Fruit fly (Drosophila melanogaster): ENCODE results near the gene Polr2D.

Gene Polr2D

DNA sequence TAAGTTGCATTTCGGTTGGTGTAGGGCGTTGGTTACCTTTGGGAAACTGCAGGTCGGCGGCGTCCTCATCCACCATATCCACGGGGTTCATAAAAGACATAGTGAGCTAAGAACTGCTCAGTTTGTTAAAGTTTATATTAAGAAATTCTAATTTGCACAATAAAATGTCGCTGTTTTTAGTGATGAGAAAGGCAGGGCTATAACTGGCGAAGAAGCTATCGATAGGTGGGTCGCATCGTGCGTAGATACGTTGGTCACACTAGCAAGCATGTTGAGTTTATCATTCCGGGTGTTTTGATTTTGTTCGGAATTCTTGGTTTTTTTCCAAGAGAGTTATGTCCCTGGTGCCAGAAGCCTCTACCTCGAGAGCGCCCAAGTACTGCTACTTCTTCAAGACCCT, at the start of gene Polr2D, which contains the start of the genes Ada2a, Tgs1 and moi:
Gene Polr2D (minus strand): TSS at position 207 of the 400 bp plus-strand sequence.
Gene Ada2a (minus strand): TSS at position 207 of the 400 bp plus-strand sequence.
Gene Tgs1 (plus strand): TSS at position 250 of the 400 bp plus-strand sequence.
Gene moi (plus strand): TSS at position 250 of the 400 bp plus-strand sequence.
- TF ChIP-seq CG6792 (GFP tag; optimal IDR thresholded peaks at IDR 0.05) (no peak), CG1621 (tag; optimal IDR thresholded peaks at IDR 0.05) (peak; percentile 82), fd59A (GFP tag; optimal IDR thresholded peaks at IDR 0.05) (no peak), CG11902 (GFP tag; optimal IDR thresholded peaks at IDR 0.05) (no peak), ss (GFP tag; optimal IDR thresholded peaks at IDR 0.05) (no peak), CG10669 (GFP tag; optimal IDR thresholded peaks at IDR 0.05) (no peak), Hr4 (GFP tag; optimal IDR thresholded peaks at IDR 0.05) (no peak)

DNA sequence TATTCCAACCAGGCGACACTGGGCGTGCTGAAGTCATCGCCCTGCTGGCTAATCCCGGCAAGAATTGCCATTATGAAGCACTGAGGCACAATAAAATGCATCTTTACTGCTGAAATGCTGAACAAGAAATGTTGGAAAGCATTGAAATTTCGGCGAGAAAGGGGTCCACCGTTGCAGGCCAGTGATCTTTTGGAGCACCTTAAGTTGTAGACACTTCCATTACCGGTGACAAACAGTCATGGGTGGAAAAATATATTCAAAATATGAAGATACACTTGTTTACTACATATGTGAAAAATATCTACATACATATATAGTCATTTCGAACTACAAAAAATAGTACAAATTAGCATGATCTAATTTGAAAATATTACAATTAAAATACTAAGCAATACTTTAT, 47.5 kb upstream of the Polr2D start, which contains the start of gene CG7126:
Gene CG7126 (minus strand): TSS at position 101 of the 400 bp plus-strand sequence.
- TF ChIP-seq Hr4 (GFP tag; optimal IDR thresholded peaks at IDR 0.05) (no peak), dac (GFP tag; optimal IDR thresholded peaks at IDR 0.05) (no peak), OdsH (GFP tag; optimal IDR thresholded peaks at IDR 0.05) (no peak), achi (GFP tag; optimal IDR thresholded peaks at IDR 0.05) (no peak), CG32006 (GFP tag; optimal IDR thresholded peaks at IDR 0.05) (no peak), CG34406 (GFP tag; optimal IDR thresholded peaks at IDR 0.05) (no peak), Hr38 (GFP tag; optimal IDR thresholded peaks at IDR 0.05) (no peak), CG1621 (tag; optimal IDR thresholded peaks at IDR 0.05) (no peak), CG11294 (GFP tag; IDR thresholded peaks at IDR 0.05) (no peak), CG3032 (tag; optimal IDR thresholded peaks at IDR 0.05) (no peak), Sox102F (GFP tag; optimal IDR thresholded peaks at IDR 0.05) (no peak), salr (GFP tag; optimal IDR thresholded peaks at IDR 0.05) (no peak), CG15336 (GFP tag; IDR thresholded peaks at IDR 0.05) (no peak), cyc (GFP tag; optimal IDR thresholded peaks at IDR 0.05) (no peak), CG6792 (GFP tag; optimal IDR thresholded peaks at IDR 0.05) (no peak), CG9139 (GFP tag; optimal IDR thresholded peaks at IDR 0.05) (no peak), fkh (GFP tag; optimal IDR thresholded peaks at IDR 0.05) (no peak), ss (GFP tag; optimal IDR thresholded peaks at IDR 0.05) (no peak), fd85E (GFP tag; optimal IDR thresholded peaks at IDR 0.05) (no peak), pdm3 (GFP tag; optimal IDR thresholded peaks at IDR 0.05) (no peak)

DNA sequence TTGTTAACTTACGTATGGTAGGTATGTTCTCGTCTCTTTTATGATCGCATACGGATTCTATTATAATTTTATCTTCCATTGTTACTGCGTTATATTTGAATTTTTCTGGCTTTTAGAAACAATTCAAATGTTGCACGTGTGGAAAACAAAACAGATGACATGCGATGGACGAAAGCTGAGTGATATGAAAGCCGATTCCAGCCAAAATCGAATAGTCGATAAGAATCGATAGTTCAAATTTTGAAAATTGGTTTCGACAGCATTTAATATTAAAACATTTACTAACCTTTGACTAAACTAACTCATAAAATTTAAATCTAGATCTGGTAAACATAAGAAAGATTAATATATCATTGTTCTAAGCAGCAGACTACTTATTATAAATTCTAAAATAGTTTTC, 46.3 kb upstream of the Polr2D start, which contains the start of gene Polr1E:
Gene Polr1E (minus strand): TSS at position 160 of the 400 bp plus-strand sequence.
- TF ChIP-seq CG11902 (GFP tag; optimal IDR thresholded peaks at IDR 0.05): no peak
- no peak for TF ChIP-seq CG32006 (GFP tag; optimal IDR thresholded peaks at IDR 0.05)
- TF ChIP-seq CG11294 (GFP tag; IDR thresholded peaks at IDR 0.05): no peak
- no peak for TF ChIP-seq Hr38 (GFP tag; optimal IDR thresholded peaks at IDR 0.05)

DNA sequence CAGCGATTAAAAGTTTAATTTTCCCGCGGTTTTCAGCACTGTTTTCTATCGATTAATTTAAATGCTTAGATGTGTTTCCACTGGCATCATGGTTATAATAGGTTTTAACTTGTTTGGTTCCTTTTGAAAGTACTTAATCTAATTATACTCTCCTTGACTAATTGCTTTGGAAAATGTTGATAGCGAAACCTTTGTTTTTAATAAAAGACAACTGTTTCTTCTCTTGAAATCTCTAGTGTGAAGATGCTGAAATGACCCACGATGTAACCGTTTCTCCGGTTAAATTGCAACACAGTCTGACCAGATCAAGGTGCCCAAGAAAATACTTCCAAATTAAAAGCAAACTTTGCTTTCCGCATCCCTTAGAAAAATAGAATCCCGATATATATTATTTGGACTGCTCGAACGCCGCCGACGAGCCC, 43.6 kb upstream of the Polr2D start, which contains the start of gene Dlc90F:
Gene Dlc90F (plus strand): TSS at position 330 of the 422 bp plus-strand sequence.
- peak; percentile 49 for TF ChIP-seq Ets96B (tag; optimal IDR thresholded peaks at IDR 0.05)
- peak in 1 of 2 experiments; percentile 42 for TF ChIP-seq salr (GFP tag; optimal IDR thresholded peaks at IDR 0.05)
- TF ChIP-seq OdsH (GFP tag; optimal IDR thresholded peaks at IDR 0.05): peak; percentile 76
- TF ChIP-seq ss (GFP tag; optimal IDR thresholded peaks at IDR 0.05): no peak
- TF ChIP-seq vri (GFP tag; optimal IDR thresholded peaks at IDR 0.05): no peak
- no peak for TF ChIP-seq Met (GFP tag; optimal IDR thresholded peaks at IDR 0.05)
- TF ChIP-seq Hr4 (GFP tag; optimal IDR thresholded peaks at IDR 0.05): peak; percentile 72
- TF ChIP-seq CG34406 (GFP tag; optimal IDR thresholded peaks at IDR 0.05): peak; percentile 32
- peak; percentile 54; the same call in 1 of the 2 replicates for TF ChIP-seq CG11294 (GFP tag; IDR thresholded peaks at IDR 0.05)
- peak; percentile 64 for TF ChIP-seq Sox15 (GFP tag; optimal IDR thresholded peaks at IDR 0.05)
- no peak for TF ChIP-seq CG6276 (GFP tag; optimal IDR thresholded peaks at IDR 0.05)
- TF ChIP-seq CG8632 (GFP tag; optimal IDR thresholded peaks at IDR 0.05): peak; percentile 8
- peak; percentile 77 for TF ChIP-seq Sox14 (GFP tag; optimal IDR thresholded peaks at IDR 0.05)
- TF ChIP-seq CG4318 (GFP tag; optimal IDR thresholded peaks at IDR 0.05): peak; percentile 45
- peak; percentile 17 for TF ChIP-seq Hr38 (GFP tag; optimal IDR thresholded peaks at IDR 0.05)
- no peak for TF ChIP-seq acj6 (GFP tag; optimal IDR thresholded peaks at IDR 0.05)
- peak; percentile 73 for TF ChIP-seq cyc (GFP tag; optimal IDR thresholded peaks at IDR 0.05)
- no peak for TF ChIP-seq Sox102F (GFP tag; optimal IDR thresholded peaks at IDR 0.05)
- TF ChIP-seq Eip75B (GFP tag; optimal IDR thresholded peaks at IDR 0.05): no peak
- peak; percentile 63 for TF ChIP-seq topi (GFP tag; optimal IDR thresholded peaks at IDR 0.05)
- TF ChIP-seq Hr39 (GFP tag; optimal IDR thresholded peaks at IDR 0.05): peak; percentile 84
- TF ChIP-seq CG8319 (GFP tag; optimal IDR thresholded peaks at IDR 0.05): peak; percentile 18
- no peak for TF ChIP-seq Smox (GFP tag; optimal IDR thresholded peaks at IDR 0.05)
- 0 out of 2 replicates have a peak, but pooled peaks have one; percentile 24 for TF ChIP-seq CG15336 (GFP tag; IDR thresholded peaks at IDR 0.05)
- TF ChIP-seq CG31627 (GFP tag; optimal IDR thresholded peaks at IDR 0.05): peak; percentile 84
- no peak for TF ChIP-seq CG11762 (GFP tag; optimal IDR thresholded peaks at IDR 0.05; ENCODE audit: insufficient read depth)
- peak; percentile 16 for TF ChIP-seq Blimp-1 (GFP tag; optimal IDR thresholded peaks at IDR 0.05)
- TF ChIP-seq CG7368 (GFP tag; optimal IDR thresholded peaks at IDR 0.05): peak; percentile 34
- no peak for TF ChIP-seq dsx (GFP tag; optimal IDR thresholded peaks at IDR 0.05; ENCODE audit: poor library complexity, severe bottlenecking)
- TF ChIP-seq pdm3 (GFP tag; optimal IDR thresholded peaks at IDR 0.05): peak; percentile 77
